Fruit fly (Drosophila melanogaster) whole organism, embryonic: ENCODE data around the gene tok.

Source experiments
- Aef1 ChIP-seq: fragments of 200-800 bp; sonication (Bioruptor generic); IDR thresholded peaks from 3 replicates; pipeline ENCODE4 v1.3.6; 2022; ENCODE audit warnings: missing biosample characterization, missing genetic modification characterization
- Atf3 ChIP-seq: fragments of 200-800 bp; sonication (Bioruptor generic); optimal IDR thresholded peaks from 3 replicates; lab custom pipeline; 2016; ENCODE audit warnings: missing biosample characterization, missing genetic modification characterization
- Bdp1 ChIP-seq: fragments of 200-800 bp; sonication (Bioruptor generic); optimal IDR thresholded peaks from 3 replicates; lab custom pipeline; 2016; ENCODE audit warnings: missing biosample characterization, missing genetic modification characterization
- Blimp-1 ChIP-seq: fragments of 200-800 bp; sonication (Bioruptor generic); optimal IDR thresholded peaks from 3 replicates; lab custom pipeline; 2018; ENCODE audit warnings: missing biosample characterization, missing genetic modification characterization, mild to moderate bottlenecking, moderate library complexity, missing genetic modification reagents
- CG1024 ChIP-seq: fragments of 200-800 bp; sonication (Bioruptor generic); IDR thresholded peaks from 2 replicates; pipeline ENCODE4 v1.3.6; 2022; ENCODE audit warnings: missing biosample characterization, missing genetic modification characterization
- CG11398 ChIP-seq: fragments of 200-800 bp; sonication (Bioruptor generic); optimal IDR thresholded peaks from 2 replicates; lab custom pipeline; 2016; ENCODE audit warnings: missing biosample characterization, missing genetic modification characterization
- CG11504 ChIP-seq: fragments of 200-800 bp; sonication (Bioruptor generic); optimal IDR thresholded peaks from 3 replicates; lab custom pipeline; 2019; ENCODE audit warnings: missing biosample characterization, mild to moderate bottlenecking, missing genetic modification characterization, moderate library complexity
- CG11723 ChIP-seq: fragments of 200-800 bp; sonication (Bioruptor generic); optimal IDR thresholded peaks from 2 replicates; lab custom pipeline; 2017; ENCODE audit warnings: missing biosample characterization, mild to moderate bottlenecking, missing genetic modification characterization
- CG12391 ChIP-seq: fragments of 200-800 bp; sonication (Bioruptor generic); optimal IDR thresholded peaks from 3 replicates; lab custom pipeline; 2018; ENCODE audit warnings: missing biosample characterization, mild to moderate bottlenecking, missing genetic modification characterization, moderate library complexity
- CG13624 ChIP-seq: fragments of 200-800 bp; sonication (Bioruptor generic); optimal IDR thresholded peaks from 2 replicates; lab custom pipeline; 2016; ENCODE audit warnings: missing biosample characterization, missing genetic modification characterization
- CG2120 ChIP-seq: fragments of 200-800 bp; sonication (Bioruptor generic); optimal IDR thresholded peaks from 3 replicates; lab custom pipeline; 2016; ENCODE audit warnings: missing biosample characterization, missing genetic modification characterization
- CG3281 ChIP-seq: fragments of 200-800 bp; sonication (Bioruptor generic); optimal IDR thresholded peaks from 3 replicates; lab custom pipeline; 2017; ENCODE audit warnings: missing biosample characterization, mild to moderate bottlenecking, missing genetic modification characterization
- CG33213 ChIP-seq: fragments of 200-800 bp; sonication (Bioruptor generic); optimal IDR thresholded peaks from 3 replicates; lab custom pipeline; 2016; ENCODE audit warnings: missing biosample characterization, missing genetic modification characterization
- CG4404 ChIP-seq: fragments of 200-800 bp; sonication (Bioruptor generic); IDR thresholded peaks from 2 replicates; pipeline ENCODE4 v1.3.6; 2022; ENCODE audit warnings: missing biosample characterization, missing genetic modification characterization
- CG4730 ChIP-seq: fragments of 200-800 bp; sonication (Bioruptor generic); IDR thresholded peaks from 2 replicates; pipeline ENCODE4 v1.3.6; 2022; ENCODE audit warnings: missing biosample characterization, missing genetic modification characterization
- CG7372 ChIP-seq: fragments of 200-800 bp; sonication (Bioruptor generic); IDR thresholded peaks from 2 replicates; pipeline ENCODE4 v1.3.6; 2022; ENCODE audit warnings: missing biosample characterization, missing genetic modification characterization
- CG7839 ChIP-seq: fragments of 200-800 bp; sonication (Bioruptor generic); optimal IDR thresholded peaks from 3 replicates; lab custom pipeline; 2018; ENCODE audit warnings: missing biosample characterization, mild to moderate bottlenecking, missing genetic modification characterization, moderate library complexity
- CG8765 ChIP-seq: fragments of 200-800 bp; sonication (Bioruptor generic); IDR thresholded peaks from 2 replicates; pipeline ENCODE4 v1.3.6; 2022; ENCODE audit warnings: missing biosample characterization, missing genetic modification characterization
- CG8924 ChIP-seq: fragments of 200-800 bp; optimal IDR thresholded peaks from 3 replicates; lab custom pipeline; 2019; ENCODE audit warnings: missing biosample characterization, mild to moderate bottlenecking, missing genetic modification characterization, moderate library complexity
- CHES-1-like ChIP-seq: fragments of 200-800 bp; sonication (Bioruptor generic); optimal IDR thresholded peaks from 2 replicates; lab custom pipeline; 2016; ENCODE audit warnings: missing biosample characterization, missing genetic modification characterization
- Camta ChIP-seq: fragments of 200-800 bp; sonication (Bioruptor generic); optimal IDR thresholded peaks from 2 replicates; lab custom pipeline; 2016; ENCODE audit warnings: missing biosample characterization, missing genetic modification characterization
- Chrac-16 ChIP-seq: fragments of 200-800 bp; sonication (Bioruptor generic); optimal IDR thresholded peaks from 3 replicates; lab custom pipeline; 2016; ENCODE audit warnings: missing biosample characterization, missing genetic modification characterization
- D19B ChIP-seq: fragments of 200-800 bp; sonication (Bioruptor generic); optimal IDR thresholded peaks from 2 replicates; lab custom pipeline; 2017; ENCODE audit warnings: missing biosample characterization, mild to moderate bottlenecking, missing genetic modification characterization
- Gug ChIP-seq: fragments of 200-800 bp; sonication (Bioruptor generic); IDR thresholded peaks from 4 replicates; pipeline ENCODE4 v1.3.6; 2022; ENCODE audit warnings: missing biosample characterization, missing genetic modification characterization
- HLH3B ChIP-seq: fragments of 200-800 bp; sonication (Bioruptor generic); IDR thresholded peaks from 2 replicates; pipeline ENCODE4 v1.3.6; 2022; ENCODE audit warnings: missing biosample characterization, missing genetic modification characterization
- Hr3 ChIP-seq: fragments of 200-800 bp; sonication (Bioruptor generic); optimal IDR thresholded peaks from 3 replicates; lab custom pipeline; 2016; ENCODE audit warnings: missing biosample characterization, missing genetic modification characterization
- Lpt ChIP-seq: fragments of >200 bp; optimal IDR thresholded peaks from 2 replicates; lab custom pipeline; 2018; ENCODE audit warnings: missing biosample characterization, missing genetic modification characterization
- Med ChIP-seq: fragments of 200-800 bp; sonication (Bioruptor generic); peaks from one replicate; lab custom pipeline; 2016; ENCODE audit warnings: missing biosample characterization, missing genetic modification characterization, mild to moderate bottlenecking, inconsistent platforms, moderate library complexity
- NFAT ChIP-seq: fragments of 200-800 bp; sonication (Bioruptor generic); IDR thresholded peaks from 2 replicates; pipeline ENCODE4 v1.3.6; 2022; ENCODE audit warnings: missing biosample characterization, missing genetic modification characterization
- NK7.1 ChIP-seq: fragments of 200-800 bp; sonication (Bioruptor generic); optimal IDR thresholded peaks from 3 replicates; lab custom pipeline; 2016; ENCODE audit warnings: missing biosample characterization, missing genetic modification characterization
- Rfx ChIP-seq: fragments of 200-800 bp; sonication (Bioruptor generic); IDR thresholded peaks from 2 replicates; pipeline ENCODE4 v1.3.6; 2022; ENCODE audit warnings: missing biosample characterization, missing genetic modification characterization
- Six4 ChIP-seq: fragments of 200-800 bp; sonication (Bioruptor generic); optimal IDR thresholded peaks from 2 replicates; lab custom pipeline; 2016; ENCODE audit warnings: missing biosample characterization, missing genetic modification characterization
- Sox102F ChIP-seq: fragments of 200-800 bp; sonication (Bioruptor generic); optimal IDR thresholded peaks from 2 replicates; lab custom pipeline; 2018; ENCODE audit warnings: missing biosample characterization, mild to moderate bottlenecking, missing genetic modification characterization, moderate library complexity
- Sry-β ChIP-seq: fragments of 200-800 bp; sonication (Bioruptor generic); optimal IDR thresholded peaks from 2 replicates; lab custom pipeline; 2018; ENCODE audit warnings: missing biosample characterization, mild to moderate bottlenecking, missing genetic modification characterization, moderate library complexity
- Stat92E ChIP-seq, 3 experiments: fragments of >200 bp in 2 of 3; fragments of 200-800 bp in 1 of 3; sonication (Bioruptor generic) in 1 of 3; optimal IDR thresholded peaks; 2 replicates each; lab custom pipeline; 2017 to 2019; ENCODE audit warnings: missing biosample characterization in 3 of 3, missing genetic modification characterization in 3 of 3, mild to moderate bottlenecking in 1 of 3, moderate library complexity in 1 of 3
- az2 ChIP-seq: fragments of 200-800 bp; sonication (Bioruptor generic); optimal IDR thresholded peaks from 3 replicates; lab custom pipeline; 2016; ENCODE audit warnings: missing biosample characterization, missing genetic modification characterization
- chn ChIP-seq: fragments of 200-800 bp; sonication (Bioruptor generic); optimal IDR thresholded peaks from 2 replicates; lab custom pipeline; 2016; ENCODE audit warnings: missing biosample characterization, missing genetic modification characterization
- crc ChIP-seq: fragments of 200-800 bp; sonication (Bioruptor generic); optimal IDR thresholded peaks from 2 replicates; lab custom pipeline; 2016; ENCODE audit warnings: missing biosample characterization, missing genetic modification characterization
- crol ChIP-seq: fragments of 200-800 bp; sonication (Bioruptor generic); IDR thresholded peaks from 2 replicates; pipeline ENCODE4 v1.3.6; 2022; ENCODE audit warnings: missing biosample characterization, missing genetic modification characterization
- crp ChIP-seq, 2 experiments: fragments of 200-800 bp; sonication (Bioruptor generic); optimal IDR thresholded peaks; 2 replicates in 1 of 2; 3 replicates in 1 of 2; lab custom pipeline; 2017; ENCODE audit warnings: missing biosample characterization in 2 of 2, missing genetic modification characterization in 2 of 2, mild to moderate bottlenecking in 1 of 2, moderate library complexity in 1 of 2
- dpn ChIP-seq, 2 experiments: fragments of 200-800 bp; sonication (Bioruptor generic); optimal IDR thresholded peaks; 3 replicates each; lab custom pipeline; 2016; ENCODE audit warnings: missing biosample characterization in 2 of 2, missing genetic modification characterization in 2 of 2
- gsb-n ChIP-seq: fragments of 200-800 bp; sonication (Bioruptor generic); optimal IDR thresholded peaks from 3 replicates; lab custom pipeline; 2018; ENCODE audit warnings: missing biosample characterization, mild to moderate bottlenecking, missing genetic modification characterization
- gt ChIP-seq: fragments of 200-800 bp; sonication (Bioruptor generic); IDR thresholded peaks from 2 replicates; pipeline ENCODE4 v1.3.6; 2022; ENCODE audit warnings: missing biosample characterization, missing genetic modification characterization
- knrl ChIP-seq: fragments of 200-800 bp; sonication (Bioruptor generic); IDR thresholded peaks from 3 replicates; pipeline ENCODE4 v1.3.6; 2022; ENCODE audit warnings: missing biosample characterization, missing genetic modification characterization; ENCODE audit not compliant: partially characterized antibody
- lov ChIP-seq, 2 experiments: fragments of 200-800 bp in 1 of 2; fragments of >200 bp in 1 of 2; sonication (Bioruptor generic) in 1 of 2; IDR thresholded peaks in 1 of 2; optimal IDR thresholded peaks in 1 of 2; 2 replicates in 1 of 2; 3 replicates in 1 of 2; pipeline versions ENCODE4 v1.3.6 to Lab custom; 2017 to 2022; ENCODE audit warnings: missing biosample characterization in 1 of 2, missing genetic modification characterization in 1 of 2
- row ChIP-seq: fragments of 200-800 bp; sonication (Bioruptor generic); IDR thresholded peaks from 3 replicates; pipeline ENCODE4 v1.3.6; 2022; ENCODE audit warnings: missing biosample characterization, missing genetic modification characterization
- so ChIP-seq: fragments of 200-800 bp; sonication (Bioruptor generic); IDR thresholded peaks from 3 replicates; pipeline ENCODE4 v1.3.6; 2022; ENCODE audit warnings: missing biosample characterization, missing genetic modification characterization
- sob ChIP-seq: fragments of 200-800 bp; sonication (Bioruptor generic); IDR thresholded peaks from 2 replicates; pipeline ENCODE4 v1.3.6; 2022; ENCODE audit warnings: missing biosample characterization, missing genetic modification characterization
- trem ChIP-seq: fragments of 200-800 bp; optimal IDR thresholded peaks from 3 replicates; lab custom pipeline; 2019; ENCODE audit warnings: missing biosample characterization, mild to moderate bottlenecking, missing genetic modification characterization, moderate library complexity
- zf30C ChIP-seq: fragments of 200-800 bp; sonication (Bioruptor generic); optimal IDR thresholded peaks from 3 replicates; lab custom pipeline; 2018; ENCODE audit warnings: missing biosample characterization, mild to moderate bottlenecking, missing genetic modification characterization

The tok gene

DNA sequence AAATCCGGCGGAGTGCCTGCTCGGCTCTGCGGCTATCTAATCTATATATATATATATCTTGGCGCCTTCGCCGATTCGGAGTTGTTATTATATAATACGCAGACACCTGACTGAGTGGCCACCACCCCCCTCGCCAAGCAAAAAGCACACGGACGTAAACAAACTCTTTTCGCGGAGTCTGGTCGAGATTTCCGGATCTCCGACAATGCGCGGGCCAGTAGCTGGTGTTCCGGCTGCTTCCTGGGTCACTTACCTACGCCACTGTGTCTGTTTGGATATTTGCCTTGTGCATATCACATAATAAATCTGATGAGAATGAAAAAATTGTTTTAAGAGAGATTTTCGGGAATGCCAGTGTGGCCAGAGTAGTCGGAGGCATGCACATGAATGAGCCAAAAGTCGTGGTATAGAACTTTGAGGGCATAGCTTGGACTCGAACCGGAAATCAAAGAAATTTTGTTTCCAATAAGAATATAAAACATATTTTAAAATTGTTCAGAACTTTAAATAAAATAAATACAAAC lies 67.6 kb downstream of the tok start, which contains the start of gene CG5805 (continued):
- peak; percentile 59 for TF ChIP-seq CG2120 (GFP tag; lab: Kevin White, UChicago)
- TF ChIP-seq Chrac-16 (GFP tag; lab: Kevin White, UChicago): peak; percentile 40
- TF ChIP-seq sob (GFP tag; lab: Robert Waterston, UW): peak; percentile 89
- peak; percentile 98 for TF ChIP-seq Med (GFP tag; lab: Kevin White, UChicago)
- TF ChIP-seq CG11398 (GFP tag; lab: Kevin White, UChicago): peak; percentile 73
- TF ChIP-seq Six4: peak; percentile 59
- TF ChIP-seq zf30C (GFP tag; lab: Kevin White, UChicago): no peak
- TF ChIP-seq Atf3 (GFP tag; lab: Kevin White, UChicago): peak; percentile 47
- peak; percentile 71 for TF ChIP-seq trem (tag; lab: Kevin White, UChicago)
- TF ChIP-seq crp (GFP tag; optimal IDR thresholded peaks at IDR 0.05; lab: Kevin White, UChicago): peak in 1 of 2 experiments; percentile 55
- peak; percentile 47 for TF ChIP-seq CG8924 (tag; lab: Kevin White, UChicago)
- peak; percentile 61; the same call in 1 of the 2 replicates for TF ChIP-seq CG7372 (GFP tag; lab: Robert Waterston, UW)
- TF ChIP-seq gt (GFP tag; lab: Robert Waterston, UW): peak; percentile 53; the same call in 1 of the 2 replicates
- TF ChIP-seq CG33213: peak; percentile 90
- TF ChIP-seq Sry-β (GFP tag; lab: Kevin White, UChicago): peak; percentile 17
- TF ChIP-seq CG8765 (GFP tag; lab: Robert Waterston, UW): no peak
- peak; percentile 74 for TF ChIP-seq Bdp1
- TF ChIP-seq crc (GFP tag; lab: Kevin White, UChicago): peak; percentile 67
- TF ChIP-seq CG1024 (GFP tag; lab: Robert Waterston, UW): peak; percentile 72
- no peak for TF ChIP-seq lov (optimal IDR thresholded peaks at IDR 0.05; lab: Kevin White, UChicago)
- TF ChIP-seq lov (GFP tag; IDR thresholded peaks at IDR 0.05; lab: Robert Waterston, UW): peak; percentile 92
- TF ChIP-seq Aef1 (GFP tag; lab: Robert Waterston, UW): peak; percentile 19; the same call in 1 of the 3 replicates
- peak; percentile 86 for TF ChIP-seq CG12391 (tag; lab: Kevin White, UChicago)
- no peak for TF ChIP-seq Gug
- no peak for TF ChIP-seq CG4404 (GFP tag; lab: Robert Waterston, UW)
- TF ChIP-seq chn (GFP tag; lab: Kevin White, UChicago): peak; percentile 64
- TF ChIP-seq Hr3: peak; percentile 58
- TF ChIP-seq Sox102F: peak; percentile 61
- TF ChIP-seq NFAT (GFP tag; lab: Robert Waterston, UW): peak; percentile 78
- TF ChIP-seq gsb-n (tag; lab: Kevin White, UChicago): peak; percentile 55
- TF ChIP-seq so (GFP tag; lab: Robert Waterston, UW): peak; percentile 67
- peak in 1 of 3 experiments; percentile 40 for TF ChIP-seq Stat92E (GFP tag; optimal IDR thresholded peaks at IDR 0.05; lab: Kevin White, UChicago)
- TF ChIP-seq CG4730 (GFP tag; lab: Robert Waterston, UW): peak; percentile 50; the same call in 1 of the 2 replicates
- TF ChIP-seq CG11723 (GFP tag; lab: Kevin White, UChicago): peak; percentile 75
- TF ChIP-seq CG13624: peak; percentile 79
- TF ChIP-seq crol (GFP tag; lab: Robert Waterston, UW): peak; percentile 88
- peak; percentile 74 for TF ChIP-seq D19B (GFP tag; lab: Kevin White, UChicago)
- TF ChIP-seq CG3281 (GFP tag; lab: Kevin White, UChicago): peak; percentile 92
- TF ChIP-seq CHES-1-like (GFP tag; lab: Kevin White, UChicago): peak; percentile 75
- peak; percentile 53 for TF ChIP-seq Blimp-1 (GFP tag; lab: Kevin White, UChicago)
- TF ChIP-seq NK7.1 (GFP tag; lab: Kevin White, UChicago): peak; percentile 70
- peak; percentile 81 for TF ChIP-seq CG7839 (tag; lab: Kevin White, UChicago)
- peak; percentile 80 for TF ChIP-seq CG11504 (tag; lab: Kevin White, UChicago)
- TF ChIP-seq Camta (GFP tag; lab: Kevin White, UChicago): peak; percentile 77
- TF ChIP-seq dpn (GFP tag; optimal IDR thresholded peaks at IDR 0.05; lab: Kevin White, UChicago): peak; percentile 65 to 87
- peak; percentile 69 for TF ChIP-seq az2
- TF ChIP-seq Rfx (GFP tag; lab: Robert Waterston, UW): peak; percentile 94
- no peak; the same call in 2 of the 3 replicates for TF ChIP-seq knrl (GFP tag; lab: Robert Waterston, UW)
- peak; percentile 63 for TF ChIP-seq row (GFP tag; lab: Robert Waterston, UW)
- TF ChIP-seq HLH3B (GFP tag; lab: Robert Waterston, UW): peak; percentile 63
- TF ChIP-seq Lpt (GFP tag; lab: Kevin White, UChicago): no peak
